Worm (Caenorhabditis elegans) whole organism, young adult: ENCODE data around the gene rfth-1.

Experiments used
- F37B4.10 ChIP-seq: fragments of 200-800 bp; sonication (Bioruptor generic); IDR thresholded peaks from 2 replicates; pipeline ENCODE4 v1.3.6; 2022; ENCODE audit warnings: missing genetic modification characterization, missing compliant biosample characterization
- F49E8.2 ChIP-seq: sonication (generic microtip); optimal IDR thresholded peaks from 3 replicates; lab custom pipeline; 2017; ENCODE audit warnings: missing genetic modification characterization, mild to moderate bottlenecking, missing compliant biosample characterization, antibody characterized with exemption, moderate library complexity; ENCODE audit not compliant: insufficient read depth
- F52B5.7 ChIP-seq: sonication (generic microtip); optimal IDR thresholded peaks from 2 replicates; lab custom pipeline; 2016; ENCODE audit warnings: mild to moderate bottlenecking, missing genetic modification characterization, missing compliant biosample characterization
- Y95B8A.8 ChIP-seq: fragments of 200-800 bp; sonication (Bioruptor generic); IDR thresholded peaks from 2 replicates; pipeline ENCODE4 v1.3.6; 2022; ENCODE audit warnings: missing genetic modification reagents, missing genetic modification characterization, missing compliant biosample characterization
- aptf-2 ChIP-seq: fragments of 200-800 bp; sonication (Bioruptor generic); conservative IDR thresholded peaks from 2 replicates; pipeline ENCODE4 v1.3.6; 2022; ENCODE audit warnings: missing genetic modification reagents, missing genetic modification characterization, missing compliant biosample characterization
- ceh-58 ChIP-seq: fragments of 200-800 bp; sonication (Bioruptor generic); IDR thresholded peaks from 2 replicates; pipeline ENCODE4 v1.3.6; 2022; ENCODE audit warnings: missing genetic modification characterization, missing compliant biosample characterization
- lsy-27 ChIP-seq: sonication (generic microtip); optimal IDR thresholded peaks from 2 replicates; lab custom pipeline; 2017; ENCODE audit warnings: missing genetic modification characterization, mild to moderate bottlenecking, missing compliant biosample characterization, antibody characterized with exemption, missing genotype, borderline replicate concordance; ENCODE audit not compliant: insufficient read depth
- pha-4 ChIP-seq: fragments of 150-350 bp; sonication (generic microtip); optimal IDR thresholded peaks from 2 replicates; lab custom pipeline; 2014; ENCODE audit warnings: missing biosample characterization, missing genetic modification reagents, missing genetic modification characterization
- repo-1 ChIP-seq: sonication (generic microtip); optimal IDR thresholded peaks from 2 replicates; lab custom pipeline; 2017; ENCODE audit warnings: mild to moderate bottlenecking, missing genetic modification characterization, missing compliant biosample characterization
- snpc-4 ChIP-seq, 5 experiments: fragments of 150-350 bp in 1 of 5; sonication (generic microtip) in 4 of 5; optimal IDR thresholded peaks; 2 replicates each; lab custom pipeline; 2014 to 2018; ENCODE audit warnings: missing genetic modification characterization in 5 of 5, missing biosample characterization in 3 of 5, antibody characterized with exemption in 2 of 5, mild to moderate bottlenecking in 2 of 5, missing compliant biosample characterization in 2 of 5, missing genotype in 2 of 5, moderate library complexity in 2 of 5, missing genetic modification reagents in 1 of 5

DNA sequence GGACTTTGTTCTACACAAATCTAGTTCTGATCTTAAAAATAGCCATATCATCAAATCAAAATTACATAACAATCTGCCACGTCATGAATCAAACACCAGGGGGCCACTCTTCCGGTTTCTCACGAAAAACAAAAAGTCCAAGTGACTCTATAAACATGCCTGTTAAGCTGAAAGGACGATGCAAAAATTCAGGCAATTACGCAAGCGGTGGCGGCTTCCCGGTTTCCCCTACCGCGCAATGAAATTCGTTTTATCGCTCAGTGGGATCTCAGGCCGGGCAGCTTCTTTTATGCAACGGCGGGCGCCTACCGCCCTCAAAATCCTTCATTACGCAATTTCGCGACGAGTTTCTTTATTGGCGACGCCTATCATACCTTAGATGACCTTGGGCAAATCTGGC lies 8.6 kb upstream of the rfth-1 start:
- no peak for TF ChIP-seq F49E8.2 (tag; lab: Kevin White, UChicago)
- no peak for TF ChIP-seq aptf-2
- TF ChIP-seq lsy-27, result no peak
- TF ChIP-seq snpc-4 (GFP tag; optimal IDR thresholded peaks at IDR 0.05; lab: Kevin White, UChicago), result no peak
- no peak for TF ChIP-seq snpc-4 (tag; optimal IDR thresholded peaks at IDR 0.05; lab: Kevin White, UChicago)
- no peak for TF ChIP-seq ceh-58 (GFP tag; lab: Robert Waterston, UW)
- no peak for TF ChIP-seq F37B4.10 (GFP tag; lab: Robert Waterston, UW)
- TF ChIP-seq F52B5.7 (tag; lab: Kevin White, UChicago), result no peak
- TF ChIP-seq repo-1, result no peak
- TF ChIP-seq pha-4, result no peak
- no peak for TF ChIP-seq Y95B8A.8 (GFP tag; lab: Robert Waterston, UW)
